Worm (Caenorhabditis elegans): ENCODE data around the gene F41G4.7.

DNA sequence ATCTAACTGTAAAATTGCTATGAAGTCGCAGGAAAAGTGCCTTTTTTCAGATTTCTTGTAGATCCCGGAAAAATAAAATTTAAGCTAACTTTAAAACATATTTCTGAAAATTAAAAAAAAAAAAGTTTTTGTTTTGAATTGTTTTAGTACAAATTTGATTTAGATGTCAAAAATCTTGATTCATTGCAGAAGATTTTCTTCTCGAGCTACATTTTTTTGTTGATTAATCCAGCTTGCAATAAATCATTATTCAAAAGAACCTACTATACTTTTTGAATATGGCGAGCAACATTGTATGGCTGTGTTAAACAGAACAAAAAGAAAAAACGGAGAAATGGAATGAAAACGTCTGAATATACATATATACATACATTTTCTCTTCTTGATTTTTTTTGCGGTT, 29.5 kb upstream of the F41G4.7 start:
- TF ChIP-seq nhr-28 (tag; optimal IDR thresholded peaks at IDR 0.05), result no peak
- no peak for TF ChIP-seq mab-5 (tag; optimal IDR thresholded peaks at IDR 0.05)
- no peak for TF ChIP-seq ces-1 (GFP tag; optimal IDR thresholded peaks at IDR 0.05)
- TF ChIP-seq nhr-237 (tag; optimal IDR thresholded peaks at IDR 0.05), result no peak
- no peak for TF ChIP-seq lin-32 (GFP tag; optimal IDR thresholded peaks at IDR 0.05)
- no peak for TF ChIP-seq ztf-11 (tag; optimal IDR thresholded peaks at IDR 0.05)
- no peak for TF ChIP-seq hlh-1 (tag; optimal IDR thresholded peaks at IDR 0.05)
- TF ChIP-seq nhr-2 (tag; optimal IDR thresholded peaks at IDR 0.05), result no peak
- TF ChIP-seq pha-4 (tag; optimal IDR thresholded peaks at IDR 0.05), result no peak
- TF ChIP-seq lsy-2 (tag; optimal IDR thresholded peaks at IDR 0.05), result no peak
- TF ChIP-seq snpc-4 (tag; optimal IDR thresholded peaks at IDR 0.05), result no peak

All from whole organism, mixed stage, embryonic.